Worm (Caenorhabditis elegans): ENCODE measurements around the gene him-10.

- no peak for TF ChIP-seq ccch-3 (GFP tag; optimal IDR thresholded peaks at IDR 0.05)
- TF ChIP-seq snpc-4 (GFP tag; optimal IDR thresholded peaks at IDR 0.05) = no peak
- TF ChIP-seq snpc-4 (tag; optimal IDR thresholded peaks at IDR 0.05) = no peak
Measured at ce11 chrIII:5842920-5843319, 39.9 kb downstream of the him-10 start.

All from whole organism, young adult.